Worm (Caenorhabditis elegans): ENCODE measurements around the gene R04F11.2.

DNA sequence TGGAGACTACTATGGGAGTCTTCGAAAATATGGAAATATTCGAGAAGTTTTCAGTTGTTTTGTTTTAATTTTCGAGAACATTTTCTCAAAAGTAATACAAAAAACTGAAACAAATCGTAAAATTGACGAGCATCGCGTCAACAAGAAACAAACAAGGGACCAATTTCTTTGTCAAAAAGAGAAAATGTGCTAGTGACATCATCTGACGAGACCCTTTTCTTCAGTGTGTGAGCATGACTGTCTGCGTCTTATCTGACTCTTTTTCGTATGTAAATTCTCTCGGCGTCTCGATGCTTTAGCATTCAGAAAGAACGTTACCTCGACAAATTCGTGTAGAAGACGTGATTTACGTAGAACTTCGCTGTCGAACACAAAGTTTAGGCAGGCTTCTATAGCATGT, 30.5 kb upstream of the R04F11.2 start:
- TF ChIP-seq elt-3 (tag; optimal IDR thresholded peaks at IDR 0.05) (no peak), unc-62 (GFP tag; optimal IDR thresholded peaks at IDR 0.05) (no peak)

Measured in whole organism, L2 larva.